Worm (Caenorhabditis elegans) whole organism, L2 larva: ENCODE measurements around the gene T19C9.10.
"Not testable (repeated sequence)": the region's sequence is repeated elsewhere in the genome, so short reads cannot be mapped to it uniquely, and the experiment has no call there.

Experiments used
- C34F6.9 ChIP-seq: fragments of 150-350 bp; optimal IDR thresholded peaks from 2 replicates; lab custom pipeline; 2014; ENCODE audit warnings: missing biosample characterization, missing genetic modification characterization
- R02D3.7 ChIP-seq: fragments of 150-350 bp; optimal IDR thresholded peaks from 2 replicates; lab custom pipeline; 2014; ENCODE audit warnings: missing biosample characterization, missing genetic modification characterization
- Y55F3AM.14 ChIP-seq: fragments of 200-800 bp; sonication (Bioruptor generic); optimal IDR thresholded peaks from 2 replicates; lab custom pipeline; 2018; ENCODE audit warnings: mild to moderate bottlenecking, missing genetic modification characterization, missing compliant biosample characterization
- aly-2 ChIP-seq: fragments of 150-350 bp; optimal IDR thresholded peaks from 2 replicates; lab custom pipeline; 2014; ENCODE audit warnings: missing biosample characterization, missing genetic modification characterization
- dmd-4 ChIP-seq: sonication (generic microtip); optimal IDR thresholded peaks from 2 replicates; lab custom pipeline; 2017; ENCODE audit warnings: missing biosample characterization, missing genetic modification characterization
- lin-13 ChIP-seq: fragments of 150-350 bp; optimal IDR thresholded peaks from 2 replicates; lab custom pipeline; 2014; ENCODE audit warnings: missing biosample characterization, missing genetic modification reagents, missing genetic modification characterization
- mab-5 ChIP-seq: fragments of 150-350 bp; optimal IDR thresholded peaks from 2 replicates; lab custom pipeline; 2014; ENCODE audit warnings: missing biosample characterization, missing genetic modification characterization
- nhr-10 ChIP-seq: sonication (generic microtip); optimal IDR thresholded peaks from 2 replicates; lab custom pipeline; 2017; ENCODE audit warnings: missing biosample characterization, missing genetic modification characterization
- nhr-11 ChIP-seq: fragments of 150-350 bp; optimal IDR thresholded peaks from 2 replicates; lab custom pipeline; 2014; ENCODE audit warnings: missing biosample characterization, missing genetic modification characterization
- nhr-25 ChIP-seq: fragments of 150-350 bp; sonication (generic microtip); optimal IDR thresholded peaks from 3 replicates; lab custom pipeline; 2014; ENCODE audit warnings: missing biosample characterization, missing genetic modification characterization
- nhr-77 ChIP-seq: fragments of 150-350 bp; optimal IDR thresholded peaks from 2 replicates; lab custom pipeline; 2014; ENCODE audit warnings: missing biosample characterization, missing genetic modification characterization
- sma-3 ChIP-seq: sonication (generic microtip); optimal IDR thresholded peaks from 2 replicates; lab custom pipeline; 2016; ENCODE audit warnings: missing genetic modification reagents, missing genetic modification characterization, missing compliant biosample characterization
- sma-9 ChIP-seq, 2 experiments: fragments of 150-350 bp in 1 of 2; sonication (generic microtip) in 1 of 2; optimal IDR thresholded peaks; 2 replicates each; lab custom pipeline; 2014 to 2016; ENCODE audit warnings: missing genetic modification characterization in 2 of 2, mild to moderate bottlenecking in 1 of 2, missing biosample characterization in 1 of 2, missing compliant biosample characterization in 1 of 2, missing genetic modification reagents in 1 of 2, moderate library complexity in 1 of 2
- unc-55 ChIP-seq: fragments of 150-350 bp; sonication (generic microtip); optimal IDR thresholded peaks from 3 replicates; lab custom pipeline; 2014; ENCODE audit warnings: missing biosample characterization, missing genetic modification reagents, missing genetic modification characterization
- ztf-11 ChIP-seq: sonication (generic microtip); optimal IDR thresholded peaks from 2 replicates; lab custom pipeline; 2017; ENCODE audit warnings: missing biosample characterization, missing genetic modification characterization

Gene T19C9.10

DNA sequence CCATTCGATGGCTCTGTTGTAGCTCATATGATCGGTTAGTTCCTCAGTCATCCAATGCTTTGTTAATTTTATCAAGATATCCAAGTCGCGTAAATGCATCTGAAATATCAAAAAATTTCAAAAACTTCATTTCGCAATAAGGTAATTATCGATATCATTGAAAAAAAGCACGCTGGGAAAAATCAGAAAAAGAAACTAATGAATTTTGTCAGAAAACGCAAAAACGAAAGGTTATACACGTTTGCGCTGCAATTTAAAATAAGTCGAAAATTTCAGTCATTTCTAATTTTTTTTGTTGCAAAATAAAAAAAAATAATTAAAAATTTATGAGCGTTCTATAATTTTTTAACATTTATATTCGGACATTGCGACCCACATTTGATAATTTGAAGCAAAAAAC, 28.5 kb downstream of the T19C9.10 start, which contains the start of gene K10G4.3:
TSS of gene K10G4.3 (minus strand) at position 101 of the 400 bp plus-strand sequence.
- not testable (repeated sequence) for TF ChIP-seq nhr-11, ztf-11, C34F6.9 (tag; lab: Kevin White, UChicago)
- TF ChIP-seq, all 48 proteins: peak for 0; not testable (repeated sequence) for 48

ce11 chrV:17272112-17272511, 35.7 kb downstream of the T19C9.10 start:
- TF ChIP-seq dmd-4 (tag; lab: Kevin White, UChicago) (no peak), R02D3.7 (tag; lab: Kevin White, UChicago) (no peak), Y55F3AM.14 (no peak), aly-2 (tag; lab: Kevin White, UChicago) (no peak), nhr-25 (tag; lab: Kevin White, UChicago) (no peak), sma-3 (no peak), lin-13 (GFP tag; lab: Kevin White, UChicago) (no peak), unc-55 (GFP tag; lab: Kevin White, UChicago) (no peak), mab-5 (tag; lab: Kevin White, UChicago) (no peak)

DNA sequence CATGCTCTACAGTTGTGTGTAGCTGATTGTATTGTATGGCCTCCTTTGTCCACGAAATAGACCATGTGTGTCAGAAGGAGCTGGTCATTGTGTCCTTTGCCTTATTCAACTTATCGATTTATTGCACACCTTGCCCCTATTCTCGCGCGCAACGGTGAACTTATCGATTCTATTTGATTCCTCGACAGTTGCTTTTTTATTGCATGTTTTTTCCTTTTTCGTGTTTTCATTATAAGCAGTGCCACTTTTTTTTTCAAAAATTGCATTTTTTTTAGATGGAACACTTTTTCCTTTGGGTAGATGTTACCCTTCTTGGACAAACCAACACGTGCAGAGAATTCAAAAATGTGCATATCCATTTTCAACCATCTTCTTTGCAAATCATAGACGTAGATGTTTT, 36.9 kb downstream of the T19C9.10 start, which contains the start of gene K10G4.10:
TSS of gene K10G4.10 (plus strand) at position 301 of the 400 bp plus-strand sequence.
- no peak for TF ChIP-seq sma-9 (GFP tag; optimal IDR thresholded peaks at IDR 0.05; lab: Kevin White, UChicago)
- TF ChIP-seq sma-9 (tag; optimal IDR thresholded peaks at IDR 0.05; lab: Kevin White, UChicago), result no peak
- TF ChIP-seq nhr-10 (tag; lab: Kevin White, UChicago), result no peak

ce11 chrV:17284159-17284558, 47.8 kb downstream of the T19C9.10 start:
- TF ChIP-seq nhr-77 (tag; lab: Kevin White, UChicago) (no peak), dmd-4 (tag; lab: Kevin White, UChicago) (no peak)
